Worm (Caenorhabditis elegans) whole organism, L1 larva: ENCODE data around the gene Y17D7C.6.

Source experiments
- C16A3.4 ChIP-seq: fragments of 150-350 bp; optimal IDR thresholded peaks from 2 replicates; lab custom pipeline; 2014; ENCODE audit warnings: missing biosample characterization, missing genetic modification characterization
- F16B12.6 ChIP-seq: fragments of 150-350 bp; optimal IDR thresholded peaks from 2 replicates; lab custom pipeline; 2014; ENCODE audit warnings: missing biosample characterization, missing genetic modification characterization
- Y116A8C.19 ChIP-seq: sonication (generic microtip); optimal IDR thresholded peaks from 2 replicates; lab custom pipeline; 2016; ENCODE audit warnings: missing compliant biosample characterization, missing genetic modification characterization, borderline replicate concordance
- aly-2 ChIP-seq: fragments of 150-350 bp; optimal IDR thresholded peaks from 2 replicates; lab custom pipeline; 2014; ENCODE audit warnings: missing biosample characterization, missing genetic modification characterization
- ama-1 ChIP-seq: fragments of 150-350 bp; optimal IDR thresholded peaks from 2 replicates; lab custom pipeline; 2014
- ceh-82 ChIP-seq, 3 experiments: fragments of 150-350 bp in 1 of 3; sonication (generic microtip) in 2 of 3; optimal IDR thresholded peaks; 2 replicates each; lab custom pipeline; 2014 to 2017; ENCODE audit warnings: missing biosample characterization in 3 of 3, missing genetic modification characterization in 3 of 3
- ceh-90 ChIP-seq: sonication (generic microtip); optimal IDR thresholded peaks from 2 replicates; lab custom pipeline; 2016; ENCODE audit warnings: missing genetic modification characterization, missing compliant biosample characterization
- ces-1 ChIP-seq: fragments of 150-350 bp; optimal IDR thresholded peaks from 2 replicates; lab custom pipeline; 2014; ENCODE audit warnings: missing biosample characterization, missing genetic modification reagents, missing genetic modification characterization
- dpl-1 ChIP-seq, 3 experiments: fragments of 150-350 bp in 2 of 3; sonication (generic microtip) in 1 of 3; optimal IDR thresholded peaks; 2 replicates each; lab custom pipeline; 2014 to 2017; ENCODE audit warnings: missing biosample characterization in 3 of 3, missing genetic modification characterization in 3 of 3, missing genetic modification reagents in 3 of 3
- efl-1 ChIP-seq, 4 experiments: fragments of 150-350 bp; optimal IDR thresholded peaks in 3 of 4; peaks in 1 of 4; 1 replicate in 1 of 4; 2 replicates in 3 of 4; lab custom pipeline; 2014; ENCODE audit warnings: missing biosample characterization in 2 of 4, missing genetic modification characterization in 2 of 4, missing genetic modification reagents in 2 of 4
- egl-27 ChIP-seq, 2 experiments: fragments of 150-350 bp in 1 of 2; sonication (generic microtip); optimal IDR thresholded peaks; 3 replicates each; lab custom pipeline; 2017 to 2018; ENCODE audit warnings: missing biosample characterization in 2 of 2, missing genetic modification characterization in 2 of 2, missing genetic modification reagents in 2 of 2
- elt-3 ChIP-seq, 6 experiments: fragments of 150-350 bp in 1 of 6; sonication (generic microtip); optimal IDR thresholded peaks; 2 replicates each; lab custom pipeline; 2017 to 2018; ENCODE audit warnings: missing biosample characterization in 6 of 6, missing genetic modification characterization in 6 of 6, inconsistent platforms in 1 of 6
- fkh-10 ChIP-seq: sonication (generic microtip); optimal IDR thresholded peaks from 2 replicates; lab custom pipeline; 2017; ENCODE audit warnings: missing biosample characterization, missing genetic modification reagents, missing genetic modification characterization
- fkh-4 ChIP-seq: sonication (generic microtip); optimal IDR thresholded peaks from 2 replicates; lab custom pipeline; 2016; ENCODE audit warnings: missing compliant biosample characterization, missing genetic modification characterization, borderline replicate concordance
- fkh-8 ChIP-seq: sonication (generic microtip); optimal IDR thresholded peaks from 2 replicates; lab custom pipeline; 2016; ENCODE audit warnings: mild to moderate bottlenecking, missing genetic modification characterization, missing compliant biosample characterization
- hlh-17 ChIP-seq: fragments of 200-800 bp; sonication (Bioruptor generic); optimal IDR thresholded peaks from 2 replicates; lab custom pipeline; 2018; ENCODE audit warnings: missing genetic modification characterization, mild to moderate bottlenecking, missing compliant biosample characterization, moderate library complexity, borderline replicate concordance
- irx-1 ChIP-seq: sonication (generic microtip); optimal IDR thresholded peaks from 2 replicates; lab custom pipeline; 2016; ENCODE audit warnings: missing genetic modification characterization, missing compliant biosample characterization
- isw-1 ChIP-seq: fragments of 200-800 bp; sonication (Bioruptor generic); IDR thresholded peaks from 2 replicates; pipeline ENCODE4 v1.3.6; 2022; ENCODE audit warnings: missing genetic modification characterization, missing compliant biosample characterization
- jun-1 ChIP-seq: fragments of 150-350 bp; optimal IDR thresholded peaks from 2 replicates; lab custom pipeline; 2014; ENCODE audit warnings: missing biosample characterization, missing genetic modification reagents, missing genetic modification characterization
- lin-13 ChIP-seq: fragments of 150-350 bp; optimal IDR thresholded peaks from 2 replicates; lab custom pipeline; 2014; ENCODE audit warnings: missing biosample characterization, missing genetic modification reagents, missing genetic modification characterization
- lin-14 ChIP-seq: fragments of 200-800 bp; sonication (Bioruptor generic); optimal IDR thresholded peaks from 2 replicates; lab custom pipeline; 2018; ENCODE audit warnings: mild to moderate bottlenecking, missing genetic modification characterization, moderate library complexity, missing compliant biosample characterization
- lsy-2 ChIP-seq, 2 experiments: fragments of 150-350 bp; optimal IDR thresholded peaks; 2 replicates each; lab custom pipeline; 2014; ENCODE audit warnings: missing biosample characterization in 2 of 2, missing genetic modification characterization in 2 of 2
- mdl-1 ChIP-seq, 2 experiments: fragments of 150-350 bp; optimal IDR thresholded peaks; 2 replicates each; lab custom pipeline; 2014 to 2017; ENCODE audit warnings: missing biosample characterization in 2 of 2, missing genetic modification characterization in 2 of 2, inconsistent platforms in 1 of 2
- nhr-20 ChIP-seq: sonication (generic microtip); optimal IDR thresholded peaks from 2 replicates; lab custom pipeline; 2016; ENCODE audit warnings: mild to moderate bottlenecking, missing genetic modification characterization, missing compliant biosample characterization
- nhr-237 ChIP-seq: fragments of 150-350 bp; optimal IDR thresholded peaks from 2 replicates; lab custom pipeline; 2014; ENCODE audit warnings: missing biosample characterization, missing genetic modification characterization
- nhr-28 ChIP-seq: fragments of 150-350 bp; optimal IDR thresholded peaks from 2 replicates; lab custom pipeline; 2014; ENCODE audit warnings: missing biosample characterization, missing genetic modification characterization
- nhr-76 ChIP-seq: sonication (generic microtip); optimal IDR thresholded peaks from 2 replicates; lab custom pipeline; 2017; ENCODE audit warnings: missing biosample characterization, missing genetic modification characterization
- nhr-84 ChIP-seq: sonication (generic microtip); optimal IDR thresholded peaks from 2 replicates; lab custom pipeline; 2017; ENCODE audit warnings: missing biosample characterization, missing genetic modification characterization
- nhr-85 ChIP-seq: sonication (generic microtip); peaks from one replicate; lab custom pipeline; 2016; ENCODE audit warnings: missing genetic modification characterization, inconsistent platforms, missing compliant biosample characterization
- nhr-90 ChIP-seq: sonication (generic microtip); optimal IDR thresholded peaks from 2 replicates; lab custom pipeline; 2016; ENCODE audit warnings: mild to moderate bottlenecking, missing genetic modification characterization, missing compliant biosample characterization; ENCODE audit not compliant: poor library complexity
- pax-3 ChIP-seq: fragments of 200-800 bp; sonication (Bioruptor generic); optimal IDR thresholded peaks from 2 replicates; lab custom pipeline; 2018; ENCODE audit warnings: mild to moderate bottlenecking, missing genetic modification characterization, moderate library complexity, missing compliant biosample characterization
- snpc-4 ChIP-seq: fragments of 150-350 bp; optimal IDR thresholded peaks from 2 replicates; lab custom pipeline; 2014; ENCODE audit warnings: missing biosample characterization, missing genetic modification characterization
- sox-4 ChIP-seq: sonication (generic microtip); optimal IDR thresholded peaks from 2 replicates; lab custom pipeline; 2016; ENCODE audit warnings: missing genetic modification characterization, missing compliant biosample characterization
- swsn-7 ChIP-seq: sonication (generic microtip); optimal IDR thresholded peaks from 2 replicates; lab custom pipeline; 2016; ENCODE audit warnings: missing genetic modification characterization, missing compliant biosample characterization
- tlp-1 ChIP-seq: fragments of 150-350 bp; optimal IDR thresholded peaks from 2 replicates; lab custom pipeline; 2014; ENCODE audit warnings: missing biosample characterization, missing genetic modification characterization
- unc-30 ChIP-seq: sonication (generic microtip); optimal IDR thresholded peaks from 2 replicates; lab custom pipeline; 2017; ENCODE audit warnings: missing biosample characterization, missing genetic modification characterization
- unc-86 ChIP-seq: sonication (generic microtip); optimal IDR thresholded peaks from 2 replicates; lab custom pipeline; 2016; ENCODE audit warnings: missing genetic modification characterization, missing compliant biosample characterization
- vab-15 ChIP-seq: sonication (generic microtip); optimal IDR thresholded peaks from 2 replicates; lab custom pipeline; 2017; ENCODE audit warnings: missing genotype, mild to moderate bottlenecking, missing genetic modification characterization, missing compliant biosample characterization
- xbp-1 ChIP-seq: sonication (generic microtip); optimal IDR thresholded peaks from 2 replicates; lab custom pipeline; 2016; ENCODE audit warnings: missing genetic modification characterization, missing compliant biosample characterization
- zag-1 ChIP-seq: fragments of 150-350 bp; optimal IDR thresholded peaks from 2 replicates; lab custom pipeline; 2014; ENCODE audit warnings: missing biosample characterization, missing genetic modification characterization

Gene Y17D7C.6

DNA sequence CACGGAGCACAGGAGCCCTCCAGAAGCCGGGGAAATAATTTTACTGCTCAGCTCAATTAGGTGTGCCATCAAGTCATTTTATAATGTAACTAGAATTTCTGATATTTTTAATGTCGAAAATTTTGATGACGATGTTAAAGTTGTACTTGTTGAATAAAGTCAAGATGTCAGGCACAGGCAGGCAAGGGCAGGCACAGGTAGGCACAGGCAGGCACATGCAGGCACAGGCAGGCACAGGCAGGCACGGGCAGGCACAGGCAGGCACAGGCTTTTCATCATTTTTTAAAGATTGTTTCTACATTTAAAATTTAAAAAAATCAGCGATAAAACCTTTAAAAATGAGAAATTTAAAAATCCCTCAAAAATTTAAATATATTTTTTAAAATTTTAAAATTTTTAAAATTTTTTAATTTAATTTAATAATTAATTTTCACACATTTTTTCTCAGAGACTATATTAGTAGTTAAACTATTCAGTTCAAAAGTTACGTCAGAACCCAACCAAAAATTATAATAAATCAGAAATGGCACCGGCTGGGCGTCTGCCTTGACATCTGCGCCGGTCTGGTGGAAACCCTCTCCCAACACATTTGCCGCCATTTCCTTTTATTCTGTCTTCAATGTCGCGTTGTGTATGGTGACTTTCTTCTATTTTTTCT lies at the start of gene Y17D7C.6:
Gene Y17D7C.6, plus strand, starts transcription at position 608 of the 658 bp plus-strand sequence.
- TF ChIP-seq nhr-90 (no peak), ces-1 (GFP tag; lab: Kevin White, UChicago) (no peak), pax-3 (tag; lab: Kevin White, UChicago) (no peak), zag-1 (tag; lab: Kevin White, UChicago) (no peak), C16A3.4 (tag; lab: Kevin White, UChicago) (no peak), ceh-82 (tag; optimal IDR thresholded peaks at IDR 0.05; lab: Kevin White, UChicago) (no peak), fkh-4 (tag; lab: Kevin White, UChicago) (no peak), isw-1 (GFP tag; lab: Robert Waterston, UW) (no peak), lin-13 (GFP tag; lab: Kevin White, UChicago) (no peak), lsy-2 (tag; optimal IDR thresholded peaks at IDR 0.05; lab: Kevin White, UChicago) (no peak), ama-1 (lab: Kevin White, UChicago) (no peak), swsn-7 (no peak)

- TF ChIP-seq unc-86: no peak
Observed at ce11 chrV:18662333-18662732, 47.3 kb upstream of the Y17D7C.6 start.

DNA sequence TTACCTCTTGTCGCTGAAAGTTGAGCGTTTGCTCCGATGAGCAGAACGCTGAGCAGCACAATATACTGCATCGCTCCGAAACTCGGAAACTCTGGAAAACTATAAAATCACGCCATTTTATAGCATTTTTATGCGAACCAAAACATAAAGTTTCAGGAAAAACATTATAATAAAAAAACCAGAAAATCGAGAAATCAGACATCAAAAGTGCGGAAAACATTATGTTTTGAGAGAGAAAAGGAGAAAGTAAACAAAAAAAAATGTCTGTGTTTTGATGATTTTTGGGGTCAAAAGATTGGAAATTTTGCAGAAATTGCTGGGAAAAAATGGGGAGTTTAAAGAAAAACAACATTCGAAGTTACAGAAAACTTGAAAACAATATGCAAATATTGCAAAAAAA lies 45.6 kb upstream of the Y17D7C.6 start, which contains the start of gene Y69H2.3:
Gene Y69H2.3, minus strand, starts transcription at position 101 of the 400 bp plus-strand sequence.
- TF ChIP-seq fkh-8 (tag; lab: Kevin White, UChicago): no peak
- no peak for TF ChIP-seq aly-2 (tag; lab: Kevin White, UChicago)
- no peak for TF ChIP-seq swsn-7
- TF ChIP-seq ceh-90 (tag; lab: Kevin White, UChicago): no peak
- TF ChIP-seq nhr-28 (tag; lab: Kevin White, UChicago): no peak
- no peak for TF ChIP-seq ceh-82 (tag; optimal IDR thresholded peaks at IDR 0.05; lab: Kevin White, UChicago)
- no peak for TF ChIP-seq nhr-76 (tag; lab: Kevin White, UChicago)
- TF ChIP-seq xbp-1 (tag; lab: Kevin White, UChicago): no peak
- no peak for TF ChIP-seq F16B12.6 (tag; lab: Kevin White, UChicago)
- TF ChIP-seq hlh-17 (GFP tag; lab: Kevin White, UChicago): no peak
- no peak for TF ChIP-seq lsy-2 (tag; optimal IDR thresholded peaks at IDR 0.05; lab: Kevin White, UChicago)
- TF ChIP-seq nhr-20 (tag; lab: Kevin White, UChicago): no peak

DNA sequence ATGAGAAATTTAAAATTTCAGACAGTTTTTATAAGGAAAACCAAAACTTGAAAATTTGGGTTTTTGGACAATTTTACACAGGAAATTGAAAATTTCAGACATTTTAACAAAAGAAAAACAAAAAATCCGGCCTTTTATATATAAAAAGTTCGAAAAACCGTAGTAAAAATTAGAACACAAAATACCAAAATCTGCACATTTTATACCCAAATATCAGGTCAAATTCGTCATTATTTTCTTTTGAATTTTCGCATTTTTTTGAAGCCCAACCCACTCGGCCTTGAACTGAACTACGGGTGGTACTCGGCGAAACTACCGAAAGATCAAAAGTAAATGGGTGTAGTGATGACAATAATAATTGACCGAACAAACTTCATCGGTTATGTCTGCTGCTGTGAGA lies 42.4 kb upstream of the Y17D7C.6 start:
- TF ChIP-seq jun-1 (tag; lab: Kevin White, UChicago) (no peak), vab-15 (tag; lab: Kevin White, UChicago) (no peak), sox-4 (tag; lab: Kevin White, UChicago) (no peak), efl-1 (optimal IDR thresholded peaks at IDR 0.05; lab: Kevin White, UChicago) (no peak), efl-1 (GFP tag; optimal IDR thresholded peaks at IDR 0.05 in 1 of 2; lab: Kevin White, UChicago) (peak in 1 of 2 experiments; percentile 75), nhr-28 (tag; lab: Kevin White, UChicago) (no peak), nhr-85 (tag; lab: Kevin White, UChicago) (peak; percentile 10), lin-14 (no peak)

DNA sequence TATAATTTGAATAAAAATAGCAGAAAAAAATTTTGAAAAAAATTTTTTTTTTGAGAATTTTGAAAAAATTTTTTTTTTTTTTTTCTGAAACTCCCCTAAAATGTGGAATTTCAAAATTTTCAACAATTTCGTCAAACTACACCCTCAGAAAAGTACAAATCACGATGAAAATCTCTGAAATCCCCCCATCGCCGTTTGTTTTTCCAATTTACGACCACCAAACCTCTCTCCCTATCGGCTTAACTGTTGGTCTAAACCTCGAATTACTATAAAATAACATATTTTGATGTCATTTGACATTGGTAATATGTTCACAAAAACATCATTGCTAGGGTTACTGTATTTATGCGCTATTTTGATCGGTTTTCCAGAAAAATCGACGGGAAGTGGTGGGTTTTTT lies 39.6 kb upstream of the Y17D7C.6 start, which contains the start of gene Y69H2.10:
Gene Y69H2.10, plus strand, starts transcription at position 301 of the 400 bp plus-strand sequence.
- TF ChIP-seq hlh-17 (GFP tag; lab: Kevin White, UChicago): no peak
- TF ChIP-seq nhr-84 (tag; lab: Kevin White, UChicago): no peak
- TF ChIP-seq fkh-8 (tag; lab: Kevin White, UChicago): no peak
- no peak for TF ChIP-seq Y116A8C.19
- no peak for TF ChIP-seq snpc-4
- TF ChIP-seq fkh-10 (GFP tag; lab: Kevin White, UChicago): no peak
- TF ChIP-seq ama-1 (lab: Kevin White, UChicago): no peak
- no peak for TF ChIP-seq dpl-1 (GFP tag; optimal IDR thresholded peaks at IDR 0.05; lab: Kevin White, UChicago)
- TF ChIP-seq egl-27 (tag; optimal IDR thresholded peaks at IDR 0.05; lab: Kevin White, UChicago): no peak
- no peak for TF ChIP-seq elt-3 (tag; optimal IDR thresholded peaks at IDR 0.05; lab: Kevin White, UChicago)
- TF ChIP-seq ceh-90 (tag; lab: Kevin White, UChicago): no peak
- no peak for TF ChIP-seq nhr-20 (tag; lab: Kevin White, UChicago)
- TF ChIP-seq irx-1 (tag; lab: Kevin White, UChicago): no peak
- TF ChIP-seq mdl-1 (tag; optimal IDR thresholded peaks at IDR 0.05; lab: Kevin White, UChicago): no peak
- no peak for TF ChIP-seq vab-15 (tag; lab: Kevin White, UChicago)
- TF ChIP-seq nhr-237 (tag; lab: Kevin White, UChicago): no peak
- no peak for TF ChIP-seq tlp-1 (tag; lab: Kevin White, UChicago)
- no peak for TF ChIP-seq unc-30 (tag; lab: Kevin White, UChicago)
- TF ChIP-seq, all 84 proteins: peak for 0
